Worm (Caenorhabditis elegans) whole organism, L2 larva: Measurements from ENCODE around the gene str-37.

Source experiments
- C34F6.9 ChIP-seq: fragments of 150-350 bp; optimal IDR thresholded peaks from 2 replicates; lab custom pipeline; 2014; ENCODE audit warnings: missing biosample characterization, missing genetic modification characterization
- F13H6.1 ChIP-seq: sonication (generic microtip); optimal IDR thresholded peaks from 2 replicates; lab custom pipeline; 2016; ENCODE audit warnings: missing genetic modification characterization, missing compliant biosample characterization
- ZK546.5 ChIP-seq: sonication (generic microtip); optimal IDR thresholded peaks from 2 replicates; lab custom pipeline; 2017; ENCODE audit warnings: missing biosample characterization, missing genetic modification characterization
- alr-1 ChIP-seq: fragments of 150-350 bp; optimal IDR thresholded peaks from 2 replicates; lab custom pipeline; 2014; ENCODE audit warnings: missing biosample characterization, missing genetic modification characterization
- ama-1 ChIP-seq: fragments of 150-350 bp; optimal IDR thresholded peaks from 2 replicates; lab custom pipeline; 2018; ENCODE audit warnings: inconsistent platforms
- blmp-1 ChIP-seq: sonication (generic microtip); optimal IDR thresholded peaks from 2 replicates; lab custom pipeline; 2017; ENCODE audit warnings: missing genetic modification characterization, mild to moderate bottlenecking, missing compliant biosample characterization, antibody characterized with exemption, moderate library complexity; ENCODE audit not compliant: insufficient read depth
- ceh-16 ChIP-seq: fragments of 150-350 bp; optimal IDR thresholded peaks from 2 replicates; lab custom pipeline; 2014; ENCODE audit warnings: missing biosample characterization, missing genetic modification characterization
- crh-2 ChIP-seq: sonication (generic microtip); optimal IDR thresholded peaks from 2 replicates; lab custom pipeline; 2017; ENCODE audit warnings: missing biosample characterization, missing genetic modification characterization
- dmd-4 ChIP-seq: sonication (generic microtip); optimal IDR thresholded peaks from 2 replicates; lab custom pipeline; 2017; ENCODE audit warnings: missing biosample characterization, missing genetic modification characterization
- egl-27 ChIP-seq: sonication (generic microtip); optimal IDR thresholded peaks from 3 replicates; lab custom pipeline; 2017; ENCODE audit warnings: missing biosample characterization, missing genetic modification reagents, missing genetic modification characterization
- elt-1 ChIP-seq: fragments of 150-350 bp; optimal IDR thresholded peaks from 2 replicates; lab custom pipeline; 2014; ENCODE audit warnings: missing biosample characterization, missing genetic modification characterization
- fos-1 ChIP-seq: fragments of 150-350 bp; optimal IDR thresholded peaks from 2 replicates; lab custom pipeline; 2014; ENCODE audit warnings: missing biosample characterization, missing genetic modification characterization
- lin-11 ChIP-seq: fragments of 150-350 bp; sonication (generic microtip); optimal IDR thresholded peaks from 2 replicates; lab custom pipeline; 2014; ENCODE audit warnings: missing biosample characterization, missing genetic modification characterization, inconsistent platforms, mixed read lengths
- lin-13 ChIP-seq: fragments of 150-350 bp; optimal IDR thresholded peaks from 2 replicates; lab custom pipeline; 2014; ENCODE audit warnings: missing biosample characterization, missing genetic modification reagents, missing genetic modification characterization
- mab-5 ChIP-seq: fragments of 150-350 bp; optimal IDR thresholded peaks from 2 replicates; lab custom pipeline; 2014; ENCODE audit warnings: missing biosample characterization, missing genetic modification characterization
- mbf-1 ChIP-seq: sonication (generic microtip); optimal IDR thresholded peaks from 2 replicates; lab custom pipeline; 2017; ENCODE audit warnings: missing biosample characterization, missing genetic modification characterization
- nhr-11 ChIP-seq: fragments of 150-350 bp; optimal IDR thresholded peaks from 2 replicates; lab custom pipeline; 2014; ENCODE audit warnings: missing biosample characterization, missing genetic modification characterization
- nhr-21 ChIP-seq: fragments of 150-350 bp; optimal IDR thresholded peaks from 2 replicates; lab custom pipeline; 2014; ENCODE audit warnings: missing biosample characterization, missing genetic modification characterization
- nhr-23 ChIP-seq: fragments of 150-350 bp; optimal IDR thresholded peaks from 2 replicates; lab custom pipeline; 2014; ENCODE audit warnings: missing biosample characterization, missing genetic modification reagents, missing genetic modification characterization
- nhr-237 ChIP-seq: fragments of 150-350 bp; optimal IDR thresholded peaks from 2 replicates; lab custom pipeline; 2014; ENCODE audit warnings: missing biosample characterization, missing genetic modification characterization
- nhr-6 ChIP-seq: fragments of 150-350 bp; optimal IDR thresholded peaks from 2 replicates; lab custom pipeline; 2014; ENCODE audit warnings: missing biosample characterization, missing genetic modification characterization
- peb-1 ChIP-seq: fragments of 150-350 bp; optimal IDR thresholded peaks from 2 replicates; lab custom pipeline; 2014; ENCODE audit warnings: missing biosample characterization, missing genetic modification characterization
- sma-3 ChIP-seq: sonication (generic microtip); optimal IDR thresholded peaks from 2 replicates; lab custom pipeline; 2016; ENCODE audit warnings: missing genetic modification reagents, missing genetic modification characterization, missing compliant biosample characterization
- sma-9 ChIP-seq, 2 experiments: fragments of 150-350 bp in 1 of 2; sonication (generic microtip) in 1 of 2; optimal IDR thresholded peaks; 2 replicates each; lab custom pipeline; 2014 to 2016; ENCODE audit warnings: missing genetic modification characterization in 2 of 2, mild to moderate bottlenecking in 1 of 2, missing biosample characterization in 1 of 2, missing compliant biosample characterization in 1 of 2, missing genetic modification reagents in 1 of 2, moderate library complexity in 1 of 2
- unc-55 ChIP-seq: fragments of 150-350 bp; sonication (generic microtip); optimal IDR thresholded peaks from 3 replicates; lab custom pipeline; 2014; ENCODE audit warnings: missing biosample characterization, missing genetic modification reagents, missing genetic modification characterization
- unc-62 ChIP-seq: fragments of 150-350 bp; optimal IDR thresholded peaks from 2 replicates; lab custom pipeline; 2014; ENCODE audit warnings: missing biosample characterization, missing genetic modification reagents, missing genetic modification characterization
- ztf-1 ChIP-seq: fragments of 200-800 bp; sonication (Bioruptor generic); conservative IDR thresholded peaks from 2 replicates; pipeline ENCODE4 v1.3.6; 2022; ENCODE audit warnings: missing genetic modification characterization, missing compliant biosample characterization

The str-37 gene

ce11 chrV:13324933-13325760 lies 2.4 kb upstream of the str-37 start, which contains the start of gene C50B6.7:
TSS of gene C50B6.7 (minus strand) at chrV:13324983.
- TF ChIP-seq ama-1 (lab: Kevin White, UChicago) (no peak), mbf-1 (tag; lab: Kevin White, UChicago) (no peak), peb-1 (no peak), nhr-23 (tag; lab: Kevin White, UChicago) (no peak), sma-9 (GFP tag; optimal IDR thresholded peaks at IDR 0.05; lab: Kevin White, UChicago) (peak; percentile 1), sma-9 (tag; optimal IDR thresholded peaks at IDR 0.05; lab: Kevin White, UChicago) (no peak), sma-3 (GFP tag; lab: Kevin White, UChicago) (no peak), unc-55 (GFP tag; lab: Kevin White, UChicago) (no peak), lin-13 (GFP tag; lab: Kevin White, UChicago) (no peak), nhr-21 (tag; lab: Kevin White, UChicago) (no peak), dmd-4 (tag; lab: Kevin White, UChicago) (no peak), ZK546.5 (tag; lab: Kevin White, UChicago) (no peak), blmp-1 (tag; lab: Kevin White, UChicago) (no peak), C34F6.9 (no peak), egl-27 (tag; lab: Kevin White, UChicago) (no peak), fos-1 (tag; lab: Kevin White, UChicago) (peak; percentile 36), unc-62 (no peak)

- TF ChIP-seq lin-13 (GFP tag; lab: Kevin White, UChicago), result no peak
- no peak for TF ChIP-seq mab-5 (tag; lab: Kevin White, UChicago)
- TF ChIP-seq sma-9 (GFP tag; optimal IDR thresholded peaks at IDR 0.05; lab: Kevin White, UChicago), result no peak
- no peak for TF ChIP-seq sma-9 (tag; optimal IDR thresholded peaks at IDR 0.05; lab: Kevin White, UChicago)
- TF ChIP-seq alr-1 (tag; lab: Kevin White, UChicago), result no peak
- no peak for TF ChIP-seq nhr-23 (tag; lab: Kevin White, UChicago)
- no peak for TF ChIP-seq unc-55 (GFP tag; lab: Kevin White, UChicago)
- TF ChIP-seq C34F6.9, result no peak
- TF ChIP-seq ZK546.5 (tag; lab: Kevin White, UChicago), result no peak
- TF ChIP-seq nhr-6 (tag; lab: Kevin White, UChicago), result no peak
These were observed 3.4 kb downstream of the str-37 start, which contains the start of gene nhr-129 for ce11 chrV:13330919-13331318. TSS of gene nhr-129 (minus strand) at chrV:13331019.

DNA sequence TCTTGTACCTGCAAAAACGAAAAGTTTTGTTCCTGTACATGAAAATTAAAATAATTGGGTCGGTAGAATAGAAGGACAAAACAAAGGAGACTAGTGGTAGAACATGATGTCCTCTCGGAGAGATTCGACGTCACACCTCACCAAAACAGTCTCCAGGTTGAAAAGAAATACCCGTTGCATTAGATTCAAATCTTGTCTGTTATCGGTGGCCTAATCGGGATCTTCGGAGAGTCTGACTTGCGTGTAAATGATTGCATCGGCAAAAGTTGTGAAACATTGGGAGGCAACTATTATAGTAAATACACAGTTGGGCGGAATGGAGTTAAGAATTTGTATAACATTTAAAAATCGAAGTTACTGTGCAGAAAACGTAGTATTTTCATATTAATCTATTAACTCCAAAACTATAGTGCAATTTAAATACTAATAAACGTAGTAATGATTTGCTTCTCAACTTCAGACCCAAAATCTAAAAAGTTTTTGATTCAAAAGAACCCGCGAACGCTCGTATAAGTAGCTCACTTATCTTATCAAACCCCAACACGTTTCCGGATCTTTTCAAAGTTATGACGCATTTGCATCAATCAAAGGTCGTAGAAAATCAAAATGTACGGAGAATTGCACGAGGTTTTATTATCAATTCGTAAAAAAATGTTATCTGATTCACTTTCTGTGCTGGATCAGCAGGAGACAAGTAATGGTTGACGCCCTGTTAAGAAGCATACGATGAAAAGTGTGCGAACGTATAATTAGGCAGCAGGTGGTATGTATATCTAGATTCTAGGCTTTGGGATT lies 6.0 kb downstream of the str-37 start, which contains the start of gene nhr-168:
nhr-168 (minus strand) TSS at position 486 of the 795 bp plus-strand sequence.
- TF ChIP-seq nhr-11 (tag; lab: Kevin White, UChicago) (no peak), lin-11 (tag; lab: Kevin White, UChicago) (no peak), alr-1 (tag; lab: Kevin White, UChicago) (no peak), elt-1 (peak; percentile 92), ceh-16 (tag; lab: Kevin White, UChicago) (peak; percentile 66), lin-13 (GFP tag; lab: Kevin White, UChicago) (no peak), nhr-21 (tag; lab: Kevin White, UChicago) (no peak), ZK546.5 (tag; lab: Kevin White, UChicago) (no peak), sma-9 (GFP tag; optimal IDR thresholded peaks at IDR 0.05; lab: Kevin White, UChicago) (peak; percentile 80), sma-9 (tag; optimal IDR thresholded peaks at IDR 0.05; lab: Kevin White, UChicago) (no peak), nhr-23 (tag; lab: Kevin White, UChicago) (peak; percentile 80), fos-1 (tag; lab: Kevin White, UChicago) (peak; percentile 65)

- TF ChIP-seq crh-2, result no peak
- peak; percentile 68 for TF ChIP-seq sma-9 (GFP tag; optimal IDR thresholded peaks at IDR 0.05; lab: Kevin White, UChicago)
- TF ChIP-seq sma-9 (tag; optimal IDR thresholded peaks at IDR 0.05; lab: Kevin White, UChicago), result no peak
- no peak for TF ChIP-seq lin-11 (tag; lab: Kevin White, UChicago)
- TF ChIP-seq, all 48 proteins: peak for 1
These were observed 6.9 kb downstream of the str-37 start for ce11 chrV:13334447-13334846.

DNA sequence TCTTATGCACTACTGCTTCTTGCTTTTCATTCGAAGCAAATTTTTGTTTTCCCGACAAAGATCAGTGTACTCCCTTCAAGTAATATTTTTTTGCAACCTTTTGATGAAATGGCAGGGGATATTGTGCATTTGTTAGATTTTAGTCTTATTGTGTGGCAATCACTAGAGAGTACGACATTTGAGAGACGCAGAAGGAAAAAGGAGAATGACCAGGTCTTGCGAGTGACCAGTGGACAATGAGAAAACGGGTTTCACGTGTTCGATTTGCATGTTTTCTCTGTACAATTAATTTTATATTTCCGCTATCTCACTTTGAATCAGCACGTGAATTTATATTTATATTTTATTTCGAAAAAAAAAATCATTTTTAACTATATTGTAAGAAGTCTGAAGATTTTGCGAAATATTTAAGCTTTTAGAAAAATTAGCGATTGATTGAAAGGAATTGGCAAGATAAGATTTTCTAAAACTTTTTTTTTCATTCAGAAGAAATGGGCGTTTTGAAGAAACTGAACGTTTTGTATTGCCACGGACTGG lies 8.4 kb downstream of the str-37 start, which contains the start of gene C50B6.9:
C50B6.9 (plus strand) TSS at position 487 of the 537 bp plus-strand sequence.
- TF ChIP-seq ceh-16 (tag; lab: Kevin White, UChicago) (no peak), nhr-6 (tag; lab: Kevin White, UChicago) (no peak), blmp-1 (tag; lab: Kevin White, UChicago) (no peak), fos-1 (tag; lab: Kevin White, UChicago) (no peak), F13H6.1 (tag; lab: Kevin White, UChicago) (peak; percentile 3), nhr-237 (no peak), ztf-1 (GFP tag; lab: Robert Waterston, UW) (no peak)
